Worm (Caenorhabditis elegans): ENCODE measurements around the gene thn-6.

ce11 chrIV:5183755-5184166 is 45.0 kb upstream of the thn-6 start, which contains the start of gene W03F8.4:
- TF ChIP-seq nhr-237 (tag; optimal IDR thresholded peaks at IDR 0.05) (no peak), ama-1 (optimal IDR thresholded peaks at IDR 0.05) (peak; percentile 53), unc-39 (tag; optimal IDR thresholded peaks at IDR 0.05) (no peak), nhr-28 (tag; optimal IDR thresholded peaks at IDR 0.05) (no peak), ceh-82 (tag; optimal IDR thresholded peaks at IDR 0.05) (peak; percentile 87), ztf-11 (tag; optimal IDR thresholded peaks at IDR 0.05) (no peak), zag-1 (tag; optimal IDR thresholded peaks at IDR 0.05) (no peak), jun-1 (tag; optimal IDR thresholded peaks at IDR 0.05) (peak; percentile 83), mdl-1 (tag; optimal IDR thresholded peaks at IDR 0.05) (no peak), skn-1 (tag; optimal IDR thresholded peaks at IDR 0.05) (peak; percentile 84), nhr-25 (tag; optimal IDR thresholded peaks at IDR 0.05) (peak; percentile 96), nhr-11 (tag; optimal IDR thresholded peaks at IDR 0.05) (peak; percentile 35)
